Worm (Caenorhabditis elegans) whole organism, L3 larva: ENCODE measurements around the gene F45F2.9.
A peak's percentile ranks its signal among the peaks of the same experiment; 100 is the strongest.

ENCODE experiments used
- R02D3.7 ChIP-seq: fragments of 150-350 bp; optimal IDR thresholded peaks from 2 replicates; lab custom pipeline; 2014; ENCODE audit warnings: missing biosample characterization, missing genetic modification characterization
- ZK546.5 ChIP-seq: sonication (generic microtip); optimal IDR thresholded peaks from 2 replicates; lab custom pipeline; 2017; ENCODE audit warnings: missing biosample characterization, missing genetic modification characterization
- ama-1 ChIP-seq: fragments of 150-350 bp; optimal IDR thresholded peaks from 2 replicates; lab custom pipeline; 2018
- ceh-16 ChIP-seq: sonication (generic microtip); optimal IDR thresholded peaks from 2 replicates; lab custom pipeline; 2017; ENCODE audit warnings: missing biosample characterization, missing genetic modification characterization
- ceh-28 ChIP-seq: fragments of 150-350 bp; optimal IDR thresholded peaks from 2 replicates; lab custom pipeline; 2014; ENCODE audit warnings: missing biosample characterization, missing genetic modification reagents, missing genetic modification characterization
- ceh-82 ChIP-seq: fragments of 150-350 bp; optimal IDR thresholded peaks from 2 replicates; lab custom pipeline; 2014; ENCODE audit warnings: missing biosample characterization, missing genetic modification characterization
- ceh-9 ChIP-seq: sonication (generic microtip); optimal IDR thresholded peaks from 2 replicates; lab custom pipeline; 2018; ENCODE audit warnings: missing biosample characterization, missing genetic modification characterization
- daf-12 ChIP-seq: fragments of 150-350 bp; optimal IDR thresholded peaks from 2 replicates; lab custom pipeline; 2014; ENCODE audit warnings: missing biosample characterization, missing genetic modification reagents, missing genetic modification characterization
- egl-27 ChIP-seq: sonication (generic microtip); optimal IDR thresholded peaks from 4 replicates; lab custom pipeline; 2017; ENCODE audit warnings: missing biosample characterization, missing genetic modification reagents, missing genetic modification characterization
- egl-5 ChIP-seq: fragments of 150-350 bp; optimal IDR thresholded peaks from 2 replicates; lab custom pipeline; 2017; ENCODE audit warnings: missing biosample characterization, missing genetic modification reagents, missing genetic modification characterization, inconsistent platforms
- elt-1 ChIP-seq: fragments of 150-350 bp; optimal IDR thresholded peaks from 2 replicates; lab custom pipeline; 2014; ENCODE audit warnings: missing biosample characterization, missing genetic modification characterization
- elt-2 ChIP-seq: sonication (generic microtip); optimal IDR thresholded peaks from 2 replicates; lab custom pipeline; 2016; ENCODE audit warnings: missing genetic modification reagents, mild to moderate bottlenecking, missing genetic modification characterization, missing compliant biosample characterization
- elt-3 ChIP-seq, 3 experiments: fragments of 150-350 bp in 1 of 3; sonication (generic microtip) in 2 of 3; optimal IDR thresholded peaks; 2 replicates in 2 of 3; 4 replicates in 1 of 3; lab custom pipeline; 2014 to 2017; ENCODE audit warnings: missing biosample characterization in 3 of 3, missing genetic modification characterization in 3 of 3
- eor-1 ChIP-seq, 2 experiments: fragments of 150-350 bp; optimal IDR thresholded peaks; 2 replicates each; lab custom pipeline; 2014 to 2018; ENCODE audit warnings: missing biosample characterization in 2 of 2, missing genetic modification characterization in 2 of 2
- fkh-10 ChIP-seq: sonication (generic microtip); optimal IDR thresholded peaks from 2 replicates; lab custom pipeline; 2017; ENCODE audit warnings: missing biosample characterization, missing genetic modification reagents, missing genetic modification characterization
- fkh-2 ChIP-seq: fragments of 150-350 bp; optimal IDR thresholded peaks from 2 replicates; lab custom pipeline; 2014; ENCODE audit warnings: missing biosample characterization, missing genetic modification reagents, missing genetic modification characterization
- fos-1 ChIP-seq: fragments of 150-350 bp; optimal IDR thresholded peaks from 2 replicates; lab custom pipeline; 2014; ENCODE audit warnings: missing biosample characterization, missing genetic modification characterization
- hmg-11 ChIP-seq: sonication (generic microtip); optimal IDR thresholded peaks from 2 replicates; lab custom pipeline; 2016; ENCODE audit warnings: missing genetic modification characterization, missing compliant biosample characterization
- jun-1 ChIP-seq: fragments of 150-350 bp; optimal IDR thresholded peaks from 2 replicates; lab custom pipeline; 2014; ENCODE audit warnings: missing biosample characterization, missing genetic modification reagents, missing genetic modification characterization
- lin-15B ChIP-seq: fragments of 150-350 bp; optimal IDR thresholded peaks from 2 replicates; lab custom pipeline; 2014; ENCODE audit warnings: missing biosample characterization, missing genetic modification characterization
- lin-39 ChIP-seq: fragments of 150-350 bp; optimal IDR thresholded peaks from 2 replicates; lab custom pipeline; 2018; ENCODE audit warnings: missing biosample characterization, missing genetic modification reagents, missing genetic modification characterization
- lsy-12 ChIP-seq: sonication (generic microtip); optimal IDR thresholded peaks from 2 replicates; lab custom pipeline; 2016; ENCODE audit warnings: mild to moderate bottlenecking, missing genetic modification characterization, missing compliant biosample characterization
- mdl-1 ChIP-seq: fragments of 150-350 bp; optimal IDR thresholded peaks from 2 replicates; lab custom pipeline; 2014; ENCODE audit warnings: missing biosample characterization, missing genetic modification characterization
- mml-1 ChIP-seq: fragments of 150-350 bp; sonication (generic microtip); optimal IDR thresholded peaks from 3 replicates; lab custom pipeline; 2014; ENCODE audit warnings: missing biosample characterization, missing genetic modification characterization
- nfya-1 ChIP-seq: sonication (generic microtip); optimal IDR thresholded peaks from 2 replicates; lab custom pipeline; 2017; ENCODE audit warnings: missing genetic modification characterization, mild to moderate bottlenecking, missing compliant biosample characterization, antibody characterized with exemption, moderate library complexity; ENCODE audit not compliant: insufficient read depth
- nhr-11 ChIP-seq: fragments of 150-350 bp; optimal IDR thresholded peaks from 2 replicates; lab custom pipeline; 2014; ENCODE audit warnings: missing biosample characterization, missing genetic modification characterization
- nhr-12 ChIP-seq: fragments of 150-350 bp; optimal IDR thresholded peaks from 2 replicates; lab custom pipeline; 2014; ENCODE audit warnings: missing biosample characterization, missing genetic modification characterization
- nhr-23 ChIP-seq: fragments of 150-350 bp; optimal IDR thresholded peaks from 2 replicates; lab custom pipeline; 2014; ENCODE audit warnings: missing biosample characterization, missing genetic modification reagents, missing genetic modification characterization
- nhr-237 ChIP-seq: fragments of 150-350 bp; optimal IDR thresholded peaks from 2 replicates; lab custom pipeline; 2014; ENCODE audit warnings: missing biosample characterization, missing genetic modification characterization
- nhr-25 ChIP-seq: sonication (generic microtip); optimal IDR thresholded peaks from 2 replicates; lab custom pipeline; 2017; ENCODE audit warnings: missing biosample characterization, missing genetic modification characterization
- nhr-28 ChIP-seq: fragments of 150-350 bp; optimal IDR thresholded peaks from 2 replicates; lab custom pipeline; 2014; ENCODE audit warnings: missing biosample characterization, missing genetic modification characterization
- nhr-43 ChIP-seq: sonication (generic microtip); optimal IDR thresholded peaks from 2 replicates; lab custom pipeline; 2016; ENCODE audit warnings: mild to moderate bottlenecking, missing genetic modification characterization, missing compliant biosample characterization; ENCODE audit not compliant: poor library complexity, severe bottlenecking
- nhr-67 ChIP-seq: fragments of 150-350 bp; optimal IDR thresholded peaks from 2 replicates; lab custom pipeline; 2014; ENCODE audit warnings: missing biosample characterization, missing genetic modification characterization
- nhr-77 ChIP-seq: fragments of 150-350 bp; optimal IDR thresholded peaks from 2 replicates; lab custom pipeline; 2014; ENCODE audit warnings: missing biosample characterization, missing genetic modification characterization
- pqm-1 ChIP-seq: fragments of 150-350 bp; optimal IDR thresholded peaks from 2 replicates; lab custom pipeline; 2017; ENCODE audit warnings: missing biosample characterization, missing genetic modification characterization, inconsistent platforms
- sea-2 ChIP-seq: fragments of 150-350 bp; sonication (generic microtip); optimal IDR thresholded peaks from 4 replicates; lab custom pipeline; 2014; ENCODE audit warnings: missing biosample characterization, missing genetic modification reagents, missing genetic modification characterization
- skn-1 ChIP-seq: fragments of 150-350 bp; optimal IDR thresholded peaks from 2 replicates; lab custom pipeline; 2014; ENCODE audit warnings: missing biosample characterization, missing genetic modification characterization
- snpc-4 ChIP-seq: fragments of 150-350 bp; optimal IDR thresholded peaks from 2 replicates; lab custom pipeline; 2014; ENCODE audit warnings: missing biosample characterization, missing genetic modification characterization
- tbx-2 ChIP-seq: sonication (generic microtip); optimal IDR thresholded peaks from 2 replicates; lab custom pipeline; 2016; ENCODE audit warnings: mild to moderate bottlenecking, missing genetic modification characterization, missing compliant biosample characterization
- unc-39 ChIP-seq: sonication (generic microtip); optimal IDR thresholded peaks from 4 replicates; lab custom pipeline; 2017; ENCODE audit warnings: missing biosample characterization, missing genetic modification characterization
- unc-62 ChIP-seq: fragments of 150-350 bp; sonication (generic microtip); optimal IDR thresholded peaks from 4 replicates; lab custom pipeline; 2014; ENCODE audit warnings: missing biosample characterization, missing genetic modification reagents, missing genetic modification characterization
- zag-1 ChIP-seq: fragments of 150-350 bp; optimal IDR thresholded peaks from 2 replicates; lab custom pipeline; 2014; ENCODE audit warnings: missing biosample characterization, missing genetic modification characterization
- ztf-11 ChIP-seq: fragments of 150-350 bp; optimal IDR thresholded peaks from 2 replicates; lab custom pipeline; 2014; ENCODE audit warnings: missing biosample characterization, missing genetic modification characterization
- ztf-4 ChIP-seq: fragments of 150-350 bp; optimal IDR thresholded peaks from 2 replicates; lab custom pipeline; 2014; ENCODE audit warnings: missing biosample characterization, missing genetic modification characterization

F45F2.9 gene

DNA sequence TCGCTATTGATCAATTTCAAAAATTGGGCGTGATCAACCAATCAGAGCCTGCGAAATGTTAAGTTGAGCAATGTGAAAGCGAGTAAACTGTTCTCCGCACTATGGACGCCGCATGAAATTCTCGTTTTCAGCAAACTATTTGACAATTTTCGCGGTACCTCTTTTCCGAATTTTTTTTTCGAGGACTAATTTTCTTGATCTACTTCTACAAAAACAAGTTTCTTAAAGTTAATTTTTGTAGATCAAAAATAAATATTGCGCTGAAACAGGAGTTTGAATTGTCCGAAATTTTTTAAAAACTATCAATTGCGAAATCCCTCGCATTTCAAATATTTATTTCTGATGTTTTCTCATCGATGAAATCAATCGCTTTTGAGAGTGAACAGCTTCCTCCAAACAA lies 4.5 kb upstream of the F45F2.9 start:
- TF ChIP-seq daf-12 (tag; lab: Kevin White, UChicago) (no peak), hmg-11 (no peak), ceh-28 (tag; lab: Kevin White, UChicago) (no peak), mdl-1 (tag; lab: Kevin White, UChicago) (no peak), lsy-12 (no peak)

ce11 chrV:8516426-8516825 lies 3.2 kb upstream of the F45F2.9 start:
- TF ChIP-seq nhr-12 (tag; lab: Kevin White, UChicago) (no peak), nhr-237 (tag; lab: Kevin White, UChicago) (no peak), ceh-16 (no peak)

- TF ChIP-seq ceh-82 (tag; lab: Kevin White, UChicago) (no peak), ceh-9 (tag; lab: Kevin White, UChicago) (no peak), jun-1 (tag; lab: Kevin White, UChicago) (no peak), zag-1 (tag; lab: Kevin White, UChicago) (no peak), nhr-77 (no peak), elt-2 (tag; lab: Kevin White, UChicago) (no peak), mdl-1 (tag; lab: Kevin White, UChicago) (no peak), daf-12 (tag; lab: Kevin White, UChicago) (no peak), nhr-11 (no peak), egl-27 (tag; lab: Kevin White, UChicago) (no peak), nhr-28 (tag; lab: Kevin White, UChicago) (no peak), tbx-2 (tag; lab: Kevin White, UChicago) (no peak), pqm-1 (tag; lab: Kevin White, UChicago) (no peak), ceh-28 (tag; lab: Kevin White, UChicago) (no peak), nhr-237 (tag; lab: Kevin White, UChicago) (no peak), egl-5 (no peak), ztf-11 (tag; lab: Kevin White, UChicago) (no peak), sea-2 (GFP tag; lab: Kevin White, UChicago) (no peak), nhr-12 (tag; lab: Kevin White, UChicago) (no peak)
- TF ChIP-seq, all 47 proteins: peak for 0
Observed at ce11 chrV:8507324-8507723, 5.9 kb downstream of the F45F2.9 start, which contains the start of gene ZK994.6. TSS of gene ZK994.6 (minus strand) at chrV:8507424.

- TF ChIP-seq ZK546.5 (tag; lab: Kevin White, UChicago) (peak; percentile 30), R02D3.7 (tag; lab: Kevin White, UChicago) (peak; percentile 81), lin-39 (tag; lab: Kevin White, UChicago) (peak; percentile 26), jun-1 (tag; lab: Kevin White, UChicago) (peak; percentile 43), daf-12 (tag; lab: Kevin White, UChicago) (no peak), fos-1 (tag; lab: Kevin White, UChicago) (no peak), fkh-10 (no peak), nhr-11 (no peak), unc-62 (peak; percentile 90), ztf-4 (tag; lab: Kevin White, UChicago) (peak; percentile 90), elt-3 (tag; optimal IDR thresholded peaks at IDR 0.05; lab: Kevin White, UChicago) (peak in 2 of 3 experiments; percentile 68 to 86), nhr-237 (tag; lab: Kevin White, UChicago) (no peak), pqm-1 (tag; lab: Kevin White, UChicago) (peak; percentile 15), ama-1 (lab: Kevin White, UChicago) (peak; percentile 51), unc-39 (tag; lab: Kevin White, UChicago) (peak; percentile 55), egl-5 (peak; percentile 64), nhr-77 (peak; percentile 88), nhr-12 (tag; lab: Kevin White, UChicago) (no peak), elt-1 (no peak), ceh-82 (tag; lab: Kevin White, UChicago) (peak; percentile 91), nhr-25 (tag; lab: Kevin White, UChicago) (peak; percentile 68), mml-1 (peak; percentile 56), tbx-2 (tag; lab: Kevin White, UChicago) (peak; percentile 96), ceh-16 (peak; percentile 53), skn-1 (peak; percentile 45), sea-2 (GFP tag; lab: Kevin White, UChicago) (peak; percentile 83), ztf-11 (tag; lab: Kevin White, UChicago) (peak; percentile 20), fkh-2 (no peak), nfya-1 (peak; percentile 76), nhr-28 (tag; lab: Kevin White, UChicago) (peak; percentile 44), nhr-43 (tag; lab: Kevin White, UChicago) (peak; percentile 98), nhr-23 (tag; lab: Kevin White, UChicago) (no peak), zag-1 (tag; lab: Kevin White, UChicago) (peak; percentile 68), snpc-4 (peak; percentile 100), eor-1 (tag; optimal IDR thresholded peaks at IDR 0.05; lab: Kevin White, UChicago) (peak in 1 of 2 experiments; percentile 17), nhr-67 (tag; lab: Kevin White, UChicago) (peak; percentile 57), lin-15B (tag; lab: Kevin White, UChicago) (peak; percentile 7), egl-27 (tag; lab: Kevin White, UChicago) (peak; percentile 72), mdl-1 (tag; lab: Kevin White, UChicago) (no peak), lsy-12 (peak; percentile 95)
Observed at ce11 chrV:8500348-8500747, 12.9 kb downstream of the F45F2.9 start.
